Worm (Caenorhabditis elegans) whole organism, L1 larva: ENCODE measurements around the gene cec-7.
A peak's percentile ranks its signal among the peaks of the same experiment; 100 is the strongest.

Experiments used
- C04F5.9 ChIP-seq: sonication (generic microtip); optimal IDR thresholded peaks from 2 replicates; lab custom pipeline; 2016; ENCODE audit warnings: missing genetic modification characterization, missing compliant biosample characterization
- C16A3.4 ChIP-seq: fragments of 150-350 bp; optimal IDR thresholded peaks from 2 replicates; lab custom pipeline; 2014; ENCODE audit warnings: missing biosample characterization, missing genetic modification characterization
- C34B4.2 ChIP-seq: sonication (generic microtip); optimal IDR thresholded peaks from 2 replicates; lab custom pipeline; 2017; ENCODE audit warnings: mild to moderate bottlenecking, missing genetic modification characterization, missing compliant biosample characterization
- Y116A8C.19 ChIP-seq: sonication (generic microtip); optimal IDR thresholded peaks from 2 replicates; lab custom pipeline; 2016; ENCODE audit warnings: missing compliant biosample characterization, missing genetic modification characterization, borderline replicate concordance
- alr-1 ChIP-seq: fragments of 200-800 bp; sonication (Bioruptor generic); optimal IDR thresholded peaks from 2 replicates; lab custom pipeline; 2018; ENCODE audit warnings: borderline replicate concordance, mild to moderate bottlenecking, missing genetic modification characterization, missing compliant biosample characterization
- ama-1 ChIP-seq: fragments of 150-350 bp; optimal IDR thresholded peaks from 2 replicates; lab custom pipeline; 2014
- ceh-82 ChIP-seq, 3 experiments: fragments of 150-350 bp in 1 of 3; sonication (generic microtip) in 2 of 3; optimal IDR thresholded peaks; 2 replicates each; lab custom pipeline; 2014 to 2017; ENCODE audit warnings: missing biosample characterization in 3 of 3, missing genetic modification characterization in 3 of 3
- ceh-88 ChIP-seq: fragments of 200-800 bp; sonication (Bioruptor generic); IDR thresholded peaks from 2 replicates; pipeline ENCODE4 v1.3.6; 2022; ENCODE audit warnings: missing genetic modification characterization, missing compliant biosample characterization
- ces-1 ChIP-seq: fragments of 150-350 bp; optimal IDR thresholded peaks from 2 replicates; lab custom pipeline; 2014; ENCODE audit warnings: missing biosample characterization, missing genetic modification reagents, missing genetic modification characterization
- dpl-1 ChIP-seq, 3 experiments: fragments of 150-350 bp in 2 of 3; sonication (generic microtip) in 1 of 3; optimal IDR thresholded peaks; 2 replicates each; lab custom pipeline; 2014 to 2017; ENCODE audit warnings: missing biosample characterization in 3 of 3, missing genetic modification characterization in 3 of 3, missing genetic modification reagents in 3 of 3
- efl-1 ChIP-seq, 4 experiments: fragments of 150-350 bp; optimal IDR thresholded peaks in 3 of 4; peaks in 1 of 4; 1 replicate in 1 of 4; 2 replicates in 3 of 4; lab custom pipeline; 2014; ENCODE audit warnings: missing biosample characterization in 2 of 4, missing genetic modification characterization in 2 of 4, missing genetic modification reagents in 2 of 4
- efl-3 ChIP-seq: fragments of 200-800 bp; sonication (Bioruptor generic); optimal IDR thresholded peaks from 2 replicates; lab custom pipeline; 2018; ENCODE audit warnings: mild to moderate bottlenecking, missing genetic modification characterization, missing compliant biosample characterization
- elt-2 ChIP-seq: sonication (generic microtip); optimal IDR thresholded peaks from 2 replicates; lab custom pipeline; 2016; ENCODE audit warnings: missing genetic modification characterization, mild to moderate bottlenecking, inconsistent platforms, missing compliant biosample characterization, missing genetic modification reagents
- fkh-10 ChIP-seq: sonication (generic microtip); optimal IDR thresholded peaks from 2 replicates; lab custom pipeline; 2017; ENCODE audit warnings: missing biosample characterization, missing genetic modification reagents, missing genetic modification characterization
- fkh-8 ChIP-seq: sonication (generic microtip); optimal IDR thresholded peaks from 2 replicates; lab custom pipeline; 2016; ENCODE audit warnings: mild to moderate bottlenecking, missing genetic modification characterization, missing compliant biosample characterization
- fos-1 ChIP-seq: fragments of 150-350 bp; optimal IDR thresholded peaks from 2 replicates; lab custom pipeline; 2014; ENCODE audit warnings: missing biosample characterization, missing genetic modification characterization
- grh-1 ChIP-seq: fragments of 200-800 bp; sonication (Bioruptor generic); IDR thresholded peaks from 2 replicates; pipeline ENCODE4 v1.3.6; 2022; ENCODE audit warnings: missing genetic modification reagents, missing genetic modification characterization, missing compliant biosample characterization
- hpl-2 ChIP-seq: fragments of 150-350 bp; optimal IDR thresholded peaks from 2 replicates; lab custom pipeline; 2014; ENCODE audit warnings: missing biosample characterization, missing genetic modification reagents, missing genetic modification characterization
- irx-1 ChIP-seq: sonication (generic microtip); optimal IDR thresholded peaks from 2 replicates; lab custom pipeline; 2016; ENCODE audit warnings: missing genetic modification characterization, missing compliant biosample characterization
- lin-13 ChIP-seq: fragments of 150-350 bp; optimal IDR thresholded peaks from 2 replicates; lab custom pipeline; 2014; ENCODE audit warnings: missing biosample characterization, missing genetic modification reagents, missing genetic modification characterization
- lin-35 ChIP-seq, 2 experiments: fragments of 150-350 bp; optimal IDR thresholded peaks; 2 replicates each; lab custom pipeline; 2014; ENCODE audit warnings: missing biosample characterization in 2 of 2, missing genetic modification characterization in 2 of 2, missing genetic modification reagents in 2 of 2
- lsy-2 ChIP-seq, 2 experiments: fragments of 150-350 bp; optimal IDR thresholded peaks; 2 replicates each; lab custom pipeline; 2014; ENCODE audit warnings: missing biosample characterization in 2 of 2, missing genetic modification characterization in 2 of 2
- mab-9 ChIP-seq: fragments of 200-800 bp; sonication (Bioruptor generic); IDR thresholded peaks from 2 replicates; pipeline ENCODE4 v1.3.6; 2022; ENCODE audit warnings: missing genetic modification reagents, missing genetic modification characterization, missing compliant biosample characterization
- mef-2 ChIP-seq: fragments of 150-350 bp; optimal IDR thresholded peaks from 2 replicates; lab custom pipeline; 2014; ENCODE audit warnings: missing biosample characterization, missing genetic modification characterization
- mep-1 ChIP-seq: fragments of 150-350 bp; optimal IDR thresholded peaks from 2 replicates; lab custom pipeline; 2014; ENCODE audit warnings: missing biosample characterization, missing genetic modification characterization
- nhr-19 ChIP-seq: fragments of 200-800 bp; sonication (Bioruptor generic); conservative IDR thresholded peaks from 2 replicates; pipeline ENCODE4 v1.3.6; 2022; ENCODE audit warnings: missing genetic modification characterization, missing compliant biosample characterization
- nhr-20 ChIP-seq: sonication (generic microtip); optimal IDR thresholded peaks from 2 replicates; lab custom pipeline; 2016; ENCODE audit warnings: mild to moderate bottlenecking, missing genetic modification characterization, missing compliant biosample characterization
- nhr-237 ChIP-seq: fragments of 150-350 bp; optimal IDR thresholded peaks from 2 replicates; lab custom pipeline; 2014; ENCODE audit warnings: missing biosample characterization, missing genetic modification characterization
- nhr-47 ChIP-seq: sonication (generic microtip); optimal IDR thresholded peaks from 2 replicates; lab custom pipeline; 2016; ENCODE audit warnings: mild to moderate bottlenecking, missing genetic modification characterization, moderate library complexity, missing compliant biosample characterization
- nhr-71 ChIP-seq: sonication (generic microtip); optimal IDR thresholded peaks from 2 replicates; lab custom pipeline; 2016; ENCODE audit warnings: mild to moderate bottlenecking, missing genetic modification characterization, moderate library complexity, missing compliant biosample characterization
- nhr-76 ChIP-seq: sonication (generic microtip); optimal IDR thresholded peaks from 2 replicates; lab custom pipeline; 2017; ENCODE audit warnings: missing biosample characterization, missing genetic modification characterization
- nhr-84 ChIP-seq: sonication (generic microtip); optimal IDR thresholded peaks from 2 replicates; lab custom pipeline; 2017; ENCODE audit warnings: missing biosample characterization, missing genetic modification characterization
- nhr-85 ChIP-seq: sonication (generic microtip); peaks from one replicate; lab custom pipeline; 2016; ENCODE audit warnings: missing genetic modification characterization, inconsistent platforms, missing compliant biosample characterization
- nhr-90 ChIP-seq: sonication (generic microtip); optimal IDR thresholded peaks from 2 replicates; lab custom pipeline; 2016; ENCODE audit warnings: mild to moderate bottlenecking, missing genetic modification characterization, missing compliant biosample characterization; ENCODE audit not compliant: poor library complexity
- pag-3 ChIP-seq: sonication (generic microtip); optimal IDR thresholded peaks from 2 replicates; lab custom pipeline; 2017; ENCODE audit warnings: missing genetic modification characterization, mild to moderate bottlenecking, missing compliant biosample characterization, antibody characterized with exemption, borderline replicate concordance; ENCODE audit not compliant: insufficient read depth
- rnt-1 ChIP-seq: sonication (generic microtip); optimal IDR thresholded peaks from 2 replicates; lab custom pipeline; 2016; ENCODE audit warnings: mild to moderate bottlenecking, missing genetic modification characterization, moderate library complexity, missing compliant biosample characterization
- skn-1 ChIP-seq: fragments of 150-350 bp; optimal IDR thresholded peaks from 2 replicates; lab custom pipeline; 2014; ENCODE audit warnings: missing biosample characterization, missing genetic modification characterization
- snpc-4 ChIP-seq: fragments of 150-350 bp; optimal IDR thresholded peaks from 2 replicates; lab custom pipeline; 2014; ENCODE audit warnings: missing biosample characterization, missing genetic modification characterization
- snu-23 ChIP-seq: sonication (generic microtip); optimal IDR thresholded peaks from 2 replicates; lab custom pipeline; 2016; ENCODE audit warnings: missing genetic modification characterization, missing compliant biosample characterization
- sox-4 ChIP-seq: sonication (generic microtip); optimal IDR thresholded peaks from 2 replicates; lab custom pipeline; 2016; ENCODE audit warnings: missing genetic modification characterization, missing compliant biosample characterization
- sptf-1 ChIP-seq: fragments of 150-350 bp; optimal IDR thresholded peaks from 2 replicates; lab custom pipeline; 2014; ENCODE audit warnings: missing biosample characterization, missing genetic modification characterization
- swsn-7 ChIP-seq: sonication (generic microtip); optimal IDR thresholded peaks from 2 replicates; lab custom pipeline; 2016; ENCODE audit warnings: missing genetic modification characterization, missing compliant biosample characterization
- tbx-2 ChIP-seq: sonication (generic microtip); optimal IDR thresholded peaks from 2 replicates; lab custom pipeline; 2016; ENCODE audit warnings: missing genetic modification characterization, missing compliant biosample characterization
- unc-62 ChIP-seq: fragments of 150-350 bp; optimal IDR thresholded peaks from 2 replicates; lab custom pipeline; 2014; ENCODE audit warnings: missing biosample characterization, missing genetic modification reagents, missing genetic modification characterization
- unc-86 ChIP-seq: sonication (generic microtip); optimal IDR thresholded peaks from 2 replicates; lab custom pipeline; 2016; ENCODE audit warnings: missing genetic modification characterization, missing compliant biosample characterization
- unc-98 ChIP-seq: fragments of 200-800 bp; sonication (Bioruptor generic); IDR thresholded peaks from 2 replicates; pipeline ENCODE4 v1.3.6; 2022; ENCODE audit warnings: missing genetic modification characterization, missing compliant biosample characterization
- zag-1 ChIP-seq: fragments of 150-350 bp; optimal IDR thresholded peaks from 2 replicates; lab custom pipeline; 2014; ENCODE audit warnings: missing biosample characterization, missing genetic modification characterization
- zip-4 ChIP-seq: fragments of 200-800 bp; sonication (Bioruptor generic); optimal IDR thresholded peaks from 2 replicates; lab custom pipeline; 2018; ENCODE audit warnings: mild to moderate bottlenecking, missing genetic modification characterization, moderate library complexity, missing compliant biosample characterization

cec-7 gene

ce11 chrIII:12907218-12907617, 29.8 kb upstream of the cec-7 start:
- no peak for TF ChIP-seq C04F5.9 (tag; lab: Kevin White, UChicago)
- no peak for TF ChIP-seq hpl-2 (GFP tag; lab: Kevin White, UChicago)
- no peak for TF ChIP-seq unc-86 (tag; lab: Kevin White, UChicago)
- no peak for TF ChIP-seq Y116A8C.19 (tag; lab: Kevin White, UChicago)
- TF ChIP-seq tbx-2 (tag; lab: Kevin White, UChicago) = no peak
- no peak for TF ChIP-seq nhr-85 (tag; lab: Kevin White, UChicago)

- TF ChIP-seq nhr-47 (peak; percentile 48), tbx-2 (tag; lab: Kevin White, UChicago) (peak; percentile 19), efl-3 (no peak), unc-98 (GFP tag; lab: Robert Waterston, UW) (no peak), lin-35 (GFP tag; optimal IDR thresholded peaks at IDR 0.05; lab: Kevin White, UChicago) (peak in 1 of 2 experiments; percentile 28), zip-4 (GFP tag; lab: Kevin White, UChicago) (peak; percentile 22), skn-1 (no peak), dpl-1 (GFP tag; optimal IDR thresholded peaks at IDR 0.05; lab: Kevin White, UChicago) (no peak), sptf-1 (tag; lab: Kevin White, UChicago) (no peak), snu-23 (GFP tag; lab: Kevin White, UChicago) (peak; percentile 28), swsn-7 (tag; lab: Kevin White, UChicago) (peak; percentile 38), lsy-2 (tag; optimal IDR thresholded peaks at IDR 0.05; lab: Kevin White, UChicago) (peak; percentile 2 to 66), unc-86 (tag; lab: Kevin White, UChicago) (peak; percentile 19), ama-1 (lab: Kevin White, UChicago) (peak; percentile 70), lin-13 (peak; percentile 30), nhr-90 (tag; lab: Kevin White, UChicago) (peak; percentile 69), nhr-71 (tag; lab: Kevin White, UChicago) (peak; percentile 62), efl-1 (optimal IDR thresholded peaks at IDR 0.05; lab: Kevin White, UChicago) (peak; percentile 23 to 33), efl-1 (GFP tag; optimal IDR thresholded peaks at IDR 0.05 in 1 of 2; lab: Kevin White, UChicago) (peak in 1 of 2 experiments; percentile 34), nhr-237 (no peak), fos-1 (tag; lab: Kevin White, UChicago) (peak; percentile 46), fkh-8 (tag; lab: Kevin White, UChicago) (no peak), C34B4.2 (tag; lab: Kevin White, UChicago) (no peak), nhr-85 (tag; lab: Kevin White, UChicago) (peak; percentile 78), nhr-20 (peak; percentile 16), rnt-1 (tag; lab: Kevin White, UChicago) (peak; percentile 2), nhr-19 (GFP tag; lab: Robert Waterston, UW) (peak; percentile 22; the same call in 1 of the 2 replicates)
- TF ChIP-seq, all 84 proteins: peak for 18
Observed at ce11 chrIII:12906611-12907037, 29.2 kb upstream of the cec-7 start.

ce11 chrIII:12904987-12905541, 27.7 kb upstream of the cec-7 start, which contains the start of gene cox-5A:
cox-5A (plus strand) TSS chrIII:12905491.
- peak; percentile 96 for TF ChIP-seq elt-2 (tag; lab: Kevin White, UChicago)
- TF ChIP-seq C16A3.4 (tag; lab: Kevin White, UChicago) = peak; percentile 100
- peak; percentile 76 for TF ChIP-seq Y116A8C.19 (tag; lab: Kevin White, UChicago)
- TF ChIP-seq unc-62 (GFP tag; lab: Kevin White, UChicago) = peak; percentile 89
- peak; percentile 77 for TF ChIP-seq nhr-84 (tag; lab: Kevin White, UChicago)
- TF ChIP-seq nhr-76 (tag; lab: Kevin White, UChicago) = peak; percentile 67
- TF ChIP-seq fkh-10 (GFP tag; lab: Kevin White, UChicago) = peak; percentile 98
- peak; percentile 100 for TF ChIP-seq mep-1 (tag; lab: Kevin White, UChicago)
- TF ChIP-seq sox-4 (tag; lab: Kevin White, UChicago) = peak; percentile 98
- peak; percentile 99 for TF ChIP-seq mab-9 (GFP tag; lab: Robert Waterston, UW)
- peak; percentile 98 for TF ChIP-seq ceh-88 (GFP tag; lab: Robert Waterston, UW)
- TF ChIP-seq grh-1 (GFP tag; lab: Robert Waterston, UW) = peak; percentile 98
- peak; percentile 99 for TF ChIP-seq nhr-19 (GFP tag; lab: Robert Waterston, UW)
- TF ChIP-seq swsn-7 (tag; lab: Kevin White, UChicago) = peak; percentile 100
- no peak for TF ChIP-seq ces-1 (GFP tag; lab: Kevin White, UChicago)
- TF ChIP-seq irx-1 (tag; lab: Kevin White, UChicago) = peak; percentile 99
- TF ChIP-seq mef-2 (tag; lab: Kevin White, UChicago) = peak; percentile 95
- no peak for TF ChIP-seq alr-1 (tag; lab: Kevin White, UChicago)
- peak; percentile 79 for TF ChIP-seq pag-3 (tag; lab: Kevin White, UChicago)
- peak; percentile 94 for TF ChIP-seq snpc-4 (tag; lab: Kevin White, UChicago)
- TF ChIP-seq ama-1 (lab: Kevin White, UChicago) = peak; percentile 96
- no peak for TF ChIP-seq sptf-1 (tag; lab: Kevin White, UChicago)
- peak; percentile 94 for TF ChIP-seq zag-1
- peak; percentile 100 for TF ChIP-seq nhr-71 (tag; lab: Kevin White, UChicago)
- peak; percentile 99 for TF ChIP-seq ceh-82 (tag; optimal IDR thresholded peaks at IDR 0.05; lab: Kevin White, UChicago)
